Worm (Caenorhabditis elegans) whole organism, L1 larva: Measurements from ENCODE around the gene K01D12.15.
A peak's percentile ranks its signal among the peaks of the same experiment; 100 is the strongest.

Experiments used
- C34B4.2 ChIP-seq: sonication (generic microtip); optimal IDR thresholded peaks from 2 replicates; lab custom pipeline; 2017; ENCODE audit warnings: mild to moderate bottlenecking, missing genetic modification characterization, missing compliant biosample characterization
- Y116A8C.19 ChIP-seq: sonication (generic microtip); optimal IDR thresholded peaks from 2 replicates; lab custom pipeline; 2016; ENCODE audit warnings: missing compliant biosample characterization, missing genetic modification characterization, borderline replicate concordance
- alr-1 ChIP-seq: fragments of 200-800 bp; sonication (Bioruptor generic); optimal IDR thresholded peaks from 2 replicates; lab custom pipeline; 2018; ENCODE audit warnings: borderline replicate concordance, mild to moderate bottlenecking, missing genetic modification characterization, missing compliant biosample characterization
- aly-2 ChIP-seq: fragments of 150-350 bp; optimal IDR thresholded peaks from 2 replicates; lab custom pipeline; 2014; ENCODE audit warnings: missing biosample characterization, missing genetic modification characterization
- ceh-8 ChIP-seq: fragments of 200-800 bp; sonication (Bioruptor generic); optimal IDR thresholded peaks from 2 replicates; lab custom pipeline; 2018; ENCODE audit warnings: mild to moderate bottlenecking, missing genetic modification characterization, moderate library complexity, missing compliant biosample characterization
- ceh-82 ChIP-seq, 3 experiments: fragments of 150-350 bp in 1 of 3; sonication (generic microtip) in 2 of 3; optimal IDR thresholded peaks; 2 replicates each; lab custom pipeline; 2014 to 2017; ENCODE audit warnings: missing biosample characterization in 3 of 3, missing genetic modification characterization in 3 of 3
- dsc-1 ChIP-seq: sonication (generic microtip); optimal IDR thresholded peaks from 2 replicates; lab custom pipeline; 2016; ENCODE audit warnings: mild to moderate bottlenecking, missing genetic modification characterization, missing compliant biosample characterization
- efl-1 ChIP-seq, 4 experiments: fragments of 150-350 bp; optimal IDR thresholded peaks in 3 of 4; peaks in 1 of 4; 1 replicate in 1 of 4; 2 replicates in 3 of 4; lab custom pipeline; 2014; ENCODE audit warnings: missing biosample characterization in 2 of 4, missing genetic modification characterization in 2 of 4, missing genetic modification reagents in 2 of 4
- efl-3 ChIP-seq: fragments of 200-800 bp; sonication (Bioruptor generic); optimal IDR thresholded peaks from 2 replicates; lab custom pipeline; 2018; ENCODE audit warnings: mild to moderate bottlenecking, missing genetic modification characterization, missing compliant biosample characterization
- elt-2 ChIP-seq: sonication (generic microtip); optimal IDR thresholded peaks from 2 replicates; lab custom pipeline; 2016; ENCODE audit warnings: missing genetic modification characterization, mild to moderate bottlenecking, inconsistent platforms, missing compliant biosample characterization, missing genetic modification reagents
- elt-3 ChIP-seq, 6 experiments: fragments of 150-350 bp in 1 of 6; sonication (generic microtip); optimal IDR thresholded peaks; 2 replicates each; lab custom pipeline; 2017 to 2018; ENCODE audit warnings: missing biosample characterization in 6 of 6, missing genetic modification characterization in 6 of 6, inconsistent platforms in 1 of 6
- fkh-4 ChIP-seq: sonication (generic microtip); optimal IDR thresholded peaks from 2 replicates; lab custom pipeline; 2016; ENCODE audit warnings: missing compliant biosample characterization, missing genetic modification characterization, borderline replicate concordance
- grh-1 ChIP-seq: fragments of 200-800 bp; sonication (Bioruptor generic); IDR thresholded peaks from 2 replicates; pipeline ENCODE4 v1.3.6; 2022; ENCODE audit warnings: missing genetic modification reagents, missing genetic modification characterization, missing compliant biosample characterization
- hlh-17 ChIP-seq: fragments of 200-800 bp; sonication (Bioruptor generic); optimal IDR thresholded peaks from 2 replicates; lab custom pipeline; 2018; ENCODE audit warnings: missing genetic modification characterization, mild to moderate bottlenecking, missing compliant biosample characterization, moderate library complexity, borderline replicate concordance
- hlh-4 ChIP-seq: sonication (generic microtip); optimal IDR thresholded peaks from 2 replicates; lab custom pipeline; 2016; ENCODE audit warnings: mild to moderate bottlenecking, missing genetic modification characterization, missing compliant biosample characterization
- isw-1 ChIP-seq: fragments of 200-800 bp; sonication (Bioruptor generic); IDR thresholded peaks from 2 replicates; pipeline ENCODE4 v1.3.6; 2022; ENCODE audit warnings: missing genetic modification characterization, missing compliant biosample characterization
- lin-13 ChIP-seq: fragments of 150-350 bp; optimal IDR thresholded peaks from 2 replicates; lab custom pipeline; 2014; ENCODE audit warnings: missing biosample characterization, missing genetic modification reagents, missing genetic modification characterization
- lin-15B ChIP-seq: fragments of 150-350 bp; sonication (generic microtip); optimal IDR thresholded peaks from 3 replicates; lab custom pipeline; 2014; ENCODE audit warnings: missing biosample characterization, missing genetic modification characterization
- mab-9 ChIP-seq: fragments of 200-800 bp; sonication (Bioruptor generic); IDR thresholded peaks from 2 replicates; pipeline ENCODE4 v1.3.6; 2022; ENCODE audit warnings: missing genetic modification reagents, missing genetic modification characterization, missing compliant biosample characterization
- mdl-1 ChIP-seq, 2 experiments: fragments of 150-350 bp; optimal IDR thresholded peaks; 2 replicates each; lab custom pipeline; 2014 to 2017; ENCODE audit warnings: missing biosample characterization in 2 of 2, missing genetic modification characterization in 2 of 2, inconsistent platforms in 1 of 2
- mef-2 ChIP-seq: fragments of 150-350 bp; optimal IDR thresholded peaks from 2 replicates; lab custom pipeline; 2014; ENCODE audit warnings: missing biosample characterization, missing genetic modification characterization
- nhr-11 ChIP-seq: fragments of 150-350 bp; optimal IDR thresholded peaks from 2 replicates; lab custom pipeline; 2014; ENCODE audit warnings: missing biosample characterization, missing genetic modification characterization
- nhr-20 ChIP-seq: sonication (generic microtip); optimal IDR thresholded peaks from 2 replicates; lab custom pipeline; 2016; ENCODE audit warnings: mild to moderate bottlenecking, missing genetic modification characterization, missing compliant biosample characterization
- nhr-76 ChIP-seq: sonication (generic microtip); optimal IDR thresholded peaks from 2 replicates; lab custom pipeline; 2017; ENCODE audit warnings: missing biosample characterization, missing genetic modification characterization
- nhr-77 ChIP-seq: fragments of 150-350 bp; optimal IDR thresholded peaks from 2 replicates; lab custom pipeline; 2014; ENCODE audit warnings: missing biosample characterization, missing genetic modification characterization
- nhr-84 ChIP-seq: sonication (generic microtip); optimal IDR thresholded peaks from 2 replicates; lab custom pipeline; 2017; ENCODE audit warnings: missing biosample characterization, missing genetic modification characterization
- pag-3 ChIP-seq: sonication (generic microtip); optimal IDR thresholded peaks from 2 replicates; lab custom pipeline; 2017; ENCODE audit warnings: missing genetic modification characterization, mild to moderate bottlenecking, missing compliant biosample characterization, antibody characterized with exemption, borderline replicate concordance; ENCODE audit not compliant: insufficient read depth
- rnt-1 ChIP-seq: sonication (generic microtip); optimal IDR thresholded peaks from 2 replicates; lab custom pipeline; 2016; ENCODE audit warnings: mild to moderate bottlenecking, missing genetic modification characterization, moderate library complexity, missing compliant biosample characterization
- swsn-7 ChIP-seq: sonication (generic microtip); optimal IDR thresholded peaks from 2 replicates; lab custom pipeline; 2016; ENCODE audit warnings: missing genetic modification characterization, missing compliant biosample characterization
- tlp-1 ChIP-seq: fragments of 150-350 bp; optimal IDR thresholded peaks from 2 replicates; lab custom pipeline; 2014; ENCODE audit warnings: missing biosample characterization, missing genetic modification characterization
- unc-30 ChIP-seq: sonication (generic microtip); optimal IDR thresholded peaks from 2 replicates; lab custom pipeline; 2017; ENCODE audit warnings: missing biosample characterization, missing genetic modification characterization
- unc-98 ChIP-seq: fragments of 200-800 bp; sonication (Bioruptor generic); IDR thresholded peaks from 2 replicates; pipeline ENCODE4 v1.3.6; 2022; ENCODE audit warnings: missing genetic modification characterization, missing compliant biosample characterization
- vab-15 ChIP-seq: sonication (generic microtip); optimal IDR thresholded peaks from 2 replicates; lab custom pipeline; 2017; ENCODE audit warnings: missing genotype, mild to moderate bottlenecking, missing genetic modification characterization, missing compliant biosample characterization
- ztf-4 ChIP-seq: fragments of 150-350 bp; optimal IDR thresholded peaks from 2 replicates; lab custom pipeline; 2014; ENCODE audit warnings: missing biosample characterization, missing genetic modification characterization

Gene K01D12.15

ce11 chrV:12414362-12414761 is 28.1 kb downstream of the K01D12.15 start:
- TF ChIP-seq isw-1 (no peak), nhr-11 (tag; lab: Kevin White, UChicago) (no peak), elt-2 (tag; lab: Kevin White, UChicago) (peak; percentile 13), aly-2 (tag; lab: Kevin White, UChicago) (no peak), unc-30 (no peak)

ce11 chrV:12415656-12416055 is 29.4 kb downstream of the K01D12.15 start, which contains the start of gene cdr-2:
cdr-2 (minus strand) TSS chrV:12415709.
- TF ChIP-seq efl-1 (optimal IDR thresholded peaks at IDR 0.05; lab: Kevin White, UChicago), result no peak
- TF ChIP-seq efl-1 (GFP tag; optimal IDR thresholded peaks at IDR 0.05 in 1 of 2; lab: Kevin White, UChicago), result peak in 1 of 2 experiments; percentile 48
- TF ChIP-seq alr-1 (tag; lab: Kevin White, UChicago), result no peak
- TF ChIP-seq nhr-20, result peak; percentile 14
- peak; percentile 57 for TF ChIP-seq elt-2 (tag; lab: Kevin White, UChicago)
- TF ChIP-seq, all 84 proteins: peak for 3

DNA sequence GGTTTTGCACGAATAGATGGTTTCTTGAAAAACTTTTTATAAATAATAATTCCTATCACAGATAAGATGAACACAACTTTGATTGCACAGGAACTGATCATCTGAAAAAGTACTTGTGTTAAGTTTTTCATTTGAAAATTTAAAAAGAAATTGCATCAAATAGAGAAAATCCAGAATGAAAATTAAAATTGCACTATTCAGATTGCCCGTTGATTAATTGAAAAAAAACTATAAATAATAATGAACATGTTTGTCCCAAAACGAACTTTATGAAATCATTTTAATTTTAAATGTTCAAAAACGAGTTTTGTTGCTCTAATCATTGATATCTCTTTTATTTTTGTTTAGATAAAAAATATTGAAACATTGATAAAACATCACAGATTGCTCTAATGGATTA is 31.0 kb downstream of the K01D12.15 start, which contains the start of gene cdr-3:
TSS of gene cdr-3 (minus strand) at position 101 of the 400 bp plus-strand sequence.
- no peak for TF ChIP-seq ceh-82 (tag; optimal IDR thresholded peaks at IDR 0.05; lab: Kevin White, UChicago)
- TF ChIP-seq swsn-7 (tag; lab: Kevin White, UChicago), result no peak
- no peak for TF ChIP-seq Y116A8C.19 (tag; lab: Kevin White, UChicago)
- no peak for TF ChIP-seq nhr-11 (tag; lab: Kevin White, UChicago)
- TF ChIP-seq nhr-76 (tag; lab: Kevin White, UChicago), result no peak
- no peak for TF ChIP-seq rnt-1 (tag; lab: Kevin White, UChicago)
- TF ChIP-seq dsc-1 (tag; lab: Kevin White, UChicago), result no peak
- TF ChIP-seq lin-15B, result no peak
- no peak for TF ChIP-seq nhr-84

ce11 chrV:12418292-12418691 is 32.0 kb downstream of the K01D12.15 start, which contains the start of gene C54D10.3:
C54D10.3 (plus strand) TSS chrV:12418592.
- no peak for TF ChIP-seq C34B4.2 (tag; lab: Kevin White, UChicago)
- no peak for TF ChIP-seq ztf-4
- TF ChIP-seq nhr-77, result no peak
- no peak for TF ChIP-seq mab-9 (GFP tag; lab: Robert Waterston, UW)
- TF ChIP-seq tlp-1 (tag; lab: Kevin White, UChicago), result no peak
- no peak for TF ChIP-seq fkh-4 (tag; lab: Kevin White, UChicago)
- no peak for TF ChIP-seq mef-2
- no peak for TF ChIP-seq hlh-17 (GFP tag; lab: Kevin White, UChicago)
- TF ChIP-seq hlh-4, result no peak
- no peak for TF ChIP-seq grh-1

DNA sequence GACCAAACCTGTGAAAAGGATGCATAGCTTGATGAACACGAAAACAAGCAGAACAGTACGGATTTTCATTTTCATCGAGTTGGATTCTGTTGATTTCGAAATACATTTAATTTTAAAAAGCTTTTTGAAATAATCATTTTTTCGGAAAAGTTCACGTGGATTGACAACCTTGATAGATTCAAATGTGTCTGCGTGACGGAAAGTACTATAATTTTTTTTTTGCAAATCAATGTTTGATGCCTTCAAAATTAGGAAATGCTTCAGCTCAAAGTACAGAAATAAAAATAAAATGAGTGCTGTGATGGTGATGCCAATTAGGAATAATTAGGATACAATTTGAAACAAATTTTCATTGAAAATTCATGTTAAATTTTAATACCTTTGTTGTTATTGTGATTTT is 34.6 kb downstream of the K01D12.15 start, which contains the start of gene C54D10.4:
TSS of gene C54D10.4 (minus strand) at position 101 of the 400 bp plus-strand sequence.
- no peak for TF ChIP-seq unc-98
- TF ChIP-seq ceh-8 (GFP tag; lab: Kevin White, UChicago), result no peak
- no peak for TF ChIP-seq vab-15 (tag; lab: Kevin White, UChicago)
- TF ChIP-seq elt-3 (tag; optimal IDR thresholded peaks at IDR 0.05; lab: Kevin White, UChicago), result no peak
- no peak for TF ChIP-seq mdl-1 (tag; optimal IDR thresholded peaks at IDR 0.05; lab: Kevin White, UChicago)
- no peak for TF ChIP-seq pag-3 (tag; lab: Kevin White, UChicago)
- TF ChIP-seq efl-3 (GFP tag; lab: Kevin White, UChicago), result no peak
- TF ChIP-seq lin-13 (GFP tag; lab: Kevin White, UChicago), result no peak
- TF ChIP-seq, all 84 proteins: peak for 0
